Fruit fly (Drosophila melanogaster) whole organism, embryonic: ENCODE results near the gene dlg1.
A peak's percentile ranks its signal among the peaks of the same experiment; 100 is the strongest.

Experiments
- Atf6 ChIP-seq: fragments of 200-800 bp; sonication (Bioruptor generic); IDR thresholded peaks from 2 replicates; pipeline ENCODE4 v1.3.6; 2022; ENCODE audit warnings: missing biosample characterization, missing genetic modification characterization
- CG10462 ChIP-seq: fragments of 200-800 bp; sonication (Bioruptor generic); optimal IDR thresholded peaks from 2 replicates; lab custom pipeline; 2016; ENCODE audit warnings: missing biosample characterization, missing genetic modification characterization
- CG10654 ChIP-seq: fragments of 200-800 bp; sonication (Bioruptor generic); optimal IDR thresholded peaks from 2 replicates; lab custom pipeline; 2016; ENCODE audit warnings: missing biosample characterization, missing genetic modification characterization
- CG11093 ChIP-seq: fragments of 200-800 bp; sonication (Bioruptor generic); IDR thresholded peaks from 3 replicates; pipeline ENCODE4 v1.3.6; 2022; ENCODE audit warnings: missing biosample characterization, missing genetic modification characterization
- CG11456 ChIP-seq: fragments of 200-800 bp; sonication (Bioruptor generic); IDR thresholded peaks from 3 replicates; pipeline ENCODE4 v1.3.6; 2022; ENCODE audit warnings: missing biosample characterization, missing genetic modification characterization
- CG11560 ChIP-seq: fragments of 200-800 bp; sonication (Bioruptor generic); IDR thresholded peaks from 3 replicates; pipeline ENCODE4 v1.3.6; 2022; ENCODE audit warnings: missing biosample characterization, missing genetic modification characterization
- CG12391 ChIP-seq: fragments of 200-800 bp; sonication (Bioruptor generic); optimal IDR thresholded peaks from 3 replicates; lab custom pipeline; 2018; ENCODE audit warnings: missing biosample characterization, mild to moderate bottlenecking, missing genetic modification characterization, moderate library complexity
- CG12942 ChIP-seq: fragments of 200-800 bp; sonication (Bioruptor generic); optimal IDR thresholded peaks from 3 replicates; lab custom pipeline; 2016; ENCODE audit warnings: missing biosample characterization, missing genetic modification characterization
- CG14441 ChIP-seq: fragments of 200-800 bp; sonication (Bioruptor generic); IDR thresholded peaks from 2 replicates; pipeline ENCODE4 v1.3.6; 2022; ENCODE audit warnings: missing biosample characterization, missing genetic modification characterization
- CG1792 ChIP-seq: fragments of 200-800 bp; sonication (Bioruptor generic); optimal IDR thresholded peaks from 2 replicates; lab custom pipeline; 2016; ENCODE audit warnings: missing biosample characterization, missing genetic modification characterization
- CG2712 ChIP-seq: fragments of 200-800 bp; optimal IDR thresholded peaks from 3 replicates; lab custom pipeline; 2019; ENCODE audit warnings: missing biosample characterization, mild to moderate bottlenecking, missing genetic modification characterization, moderate library complexity
- CG3281 ChIP-seq: fragments of 200-800 bp; sonication (Bioruptor generic); optimal IDR thresholded peaks from 3 replicates; lab custom pipeline; 2017; ENCODE audit warnings: missing biosample characterization, mild to moderate bottlenecking, missing genetic modification characterization
- CG3407 ChIP-seq: fragments of 200-800 bp; sonication (Bioruptor generic); optimal IDR thresholded peaks from 2 replicates; lab custom pipeline; 2018; ENCODE audit warnings: missing biosample characterization, mild to moderate bottlenecking, missing genetic modification characterization
- CG8089 ChIP-seq: fragments of 200-800 bp; sonication (Bioruptor generic); optimal IDR thresholded peaks from 3 replicates; lab custom pipeline; 2016; ENCODE audit warnings: missing biosample characterization, missing genetic modification characterization
- CG8388 ChIP-seq: fragments of 200-800 bp; sonication (Bioruptor generic); optimal IDR thresholded peaks from 2 replicates; lab custom pipeline; 2019; ENCODE audit warnings: missing biosample characterization, mild to moderate bottlenecking, missing genetic modification characterization, moderate library complexity
- CG9797 ChIP-seq: fragments of 200-800 bp; sonication (Bioruptor generic); optimal IDR thresholded peaks from 3 replicates; lab custom pipeline; 2018; ENCODE audit warnings: missing biosample characterization, mild to moderate bottlenecking, missing genetic modification characterization
- CTCF ChIP-seq: fragments of 200-800 bp; sonication (Bioruptor generic); optimal IDR thresholded peaks from 2 replicates; lab custom pipeline; 2017; ENCODE audit warnings: missing biosample characterization, mild to moderate bottlenecking, missing genetic modification characterization, moderate library complexity
- Doc3 ChIP-seq: fragments of 200-800 bp; sonication (Bioruptor generic); IDR thresholded peaks from 3 replicates; pipeline ENCODE4 v1.3.6; 2022; ENCODE audit warnings: missing biosample characterization, missing genetic modification characterization; ENCODE audit not compliant: partially characterized antibody
- Dp ChIP-seq: fragments of 200-800 bp; sonication (Bioruptor generic); optimal IDR thresholded peaks from 2 replicates; lab custom pipeline; 2018; ENCODE audit warnings: missing biosample characterization, mild to moderate bottlenecking, missing genetic modification characterization, moderate library complexity
- Gsc ChIP-seq: fragments of 200-800 bp; sonication (Bioruptor generic); IDR thresholded peaks from 2 replicates; pipeline ENCODE4 v1.3.6; 2022; ENCODE audit warnings: missing biosample characterization, missing genetic modification characterization
- HmgD ChIP-seq: fragments of 200-800 bp; sonication (Bioruptor generic); optimal IDR thresholded peaks from 3 replicates; lab custom pipeline; 2016; ENCODE audit warnings: missing biosample characterization, missing genetic modification characterization
- Hr3 ChIP-seq: fragments of 200-800 bp; sonication (Bioruptor generic); optimal IDR thresholded peaks from 3 replicates; lab custom pipeline; 2016; ENCODE audit warnings: missing biosample characterization, missing genetic modification characterization
- Meics ChIP-seq: fragments of 200-800 bp; sonication (Bioruptor generic); optimal IDR thresholded peaks from 2 replicates; lab custom pipeline; 2017; ENCODE audit warnings: missing biosample characterization, mild to moderate bottlenecking, missing genetic modification characterization
- Myb ChIP-seq: fragments of 200-800 bp; sonication (Bioruptor generic); optimal IDR thresholded peaks from 2 replicates; lab custom pipeline; 2016; ENCODE audit warnings: missing biosample characterization, missing genetic modification characterization
- NC2α ChIP-seq: fragments of 200-800 bp; sonication (Bioruptor generic); optimal IDR thresholded peaks from 2 replicates; lab custom pipeline; 2016; ENCODE audit warnings: missing biosample characterization, missing genetic modification characterization
- Nf-YB ChIP-seq: fragments of 200-800 bp; sonication (Bioruptor generic); optimal IDR thresholded peaks from 3 replicates; lab custom pipeline; 2019; ENCODE audit warnings: missing biosample characterization, mild to moderate bottlenecking, missing genetic modification characterization, moderate library complexity
- Poxn ChIP-seq: fragments of 200-800 bp; sonication (Bioruptor generic); IDR thresholded peaks from 2 replicates; pipeline ENCODE4 v1.3.6; 2022; ENCODE audit warnings: missing biosample characterization, missing genetic modification characterization
- Trl ChIP-seq, 3 experiments: fragments of >200 bp in 2 of 3; fragments of 200-800 bp in 1 of 3; sonication (Bioruptor generic) in 1 of 3; optimal IDR thresholded peaks; 2 replicates in 1 of 3; 3 replicates in 2 of 3; lab custom pipeline; 2016 to 2017; ENCODE audit warnings: missing biosample characterization in 1 of 3, missing genetic modification characterization in 1 of 3
- ash1 ChIP-seq: fragments of 200-800 bp; sonication (Bioruptor generic); optimal IDR thresholded peaks from 2 replicates; lab custom pipeline; 2018; ENCODE audit warnings: missing biosample characterization, mild to moderate bottlenecking, missing genetic modification characterization
- az2 ChIP-seq: fragments of 200-800 bp; sonication (Bioruptor generic); optimal IDR thresholded peaks from 3 replicates; lab custom pipeline; 2016; ENCODE audit warnings: missing biosample characterization, missing genetic modification characterization
- btn ChIP-seq: fragments of 200-800 bp; sonication (Bioruptor generic); optimal IDR thresholded peaks from 2 replicates; lab custom pipeline; 2016; ENCODE audit warnings: missing biosample characterization, missing genetic modification characterization
- cas ChIP-seq: fragments of 200-800 bp; sonication (Bioruptor generic); IDR thresholded peaks from 2 replicates; pipeline ENCODE4 v1.3.6; 2022; ENCODE audit warnings: missing biosample characterization, missing genetic modification characterization
- cato ChIP-seq: fragments of 200-800 bp; sonication (Bioruptor generic); optimal IDR thresholded peaks from 2 replicates; lab custom pipeline; 2016; ENCODE audit warnings: missing biosample characterization, missing genetic modification characterization, borderline replicate concordance
- caup ChIP-seq: fragments of 200-800 bp; sonication (Bioruptor generic); optimal IDR thresholded peaks from 3 replicates; lab custom pipeline; 2017; ENCODE audit warnings: missing biosample characterization, mild to moderate bottlenecking, missing genetic modification characterization, moderate library complexity; ENCODE audit not compliant: severe bottlenecking
- chn ChIP-seq: fragments of 200-800 bp; sonication (Bioruptor generic); optimal IDR thresholded peaks from 2 replicates; lab custom pipeline; 2016; ENCODE audit warnings: missing biosample characterization, missing genetic modification characterization
- cwo ChIP-seq: fragments of 200-800 bp; sonication (Bioruptor generic); optimal IDR thresholded peaks from 3 replicates; lab custom pipeline; 2017; ENCODE audit warnings: missing biosample characterization, missing genetic modification characterization, mild to moderate bottlenecking, moderate library complexity, missing genetic modification reagents
- dan ChIP-seq: fragments of 200-800 bp; sonication (Bioruptor generic); IDR thresholded peaks from 2 replicates; pipeline ENCODE4 v1.3.6; 2022; ENCODE audit warnings: missing biosample characterization, missing genetic modification characterization
- dimm ChIP-seq: fragments of 200-800 bp; sonication (Bioruptor generic); IDR thresholded peaks from 2 replicates; pipeline ENCODE4 v1.3.6; 2022; ENCODE audit warnings: missing biosample characterization, missing genetic modification characterization
- dmrt11E ChIP-seq: fragments of 200-800 bp; sonication (Bioruptor generic); optimal IDR thresholded peaks from 3 replicates; lab custom pipeline; 2018; ENCODE audit warnings: missing biosample characterization, mild to moderate bottlenecking, missing genetic modification characterization, moderate library complexity
- emc ChIP-seq: fragments of 200-800 bp; sonication (Bioruptor generic); optimal IDR thresholded peaks from 2 replicates; lab custom pipeline; 2016; ENCODE audit warnings: missing biosample characterization, missing genetic modification characterization
- fu2 ChIP-seq: fragments of 200-800 bp; sonication (Bioruptor generic); optimal IDR thresholded peaks from 2 replicates; lab custom pipeline; 2016; ENCODE audit warnings: missing biosample characterization, missing genetic modification characterization
- grau ChIP-seq: fragments of 200-800 bp; optimal IDR thresholded peaks from 3 replicates; lab custom pipeline; 2019; ENCODE audit warnings: missing biosample characterization, mild to moderate bottlenecking, missing genetic modification characterization, moderate library complexity
- ind ChIP-seq: fragments of 200-800 bp; sonication (Bioruptor generic); optimal IDR thresholded peaks from 3 replicates; lab custom pipeline; 2016; ENCODE audit warnings: missing biosample characterization, missing genetic modification characterization
- klu ChIP-seq: fragments of 200-800 bp; sonication (Bioruptor generic); IDR thresholded peaks from 2 replicates; pipeline ENCODE4 v1.3.6; 2022; ENCODE audit warnings: missing biosample characterization, missing genetic modification characterization
- mam ChIP-seq: fragments of 200-800 bp; sonication (Bioruptor generic); optimal IDR thresholded peaks from 3 replicates; lab custom pipeline; 2016; ENCODE audit warnings: missing biosample characterization, missing genetic modification characterization
- otp ChIP-seq: fragments of 200-800 bp; sonication (Bioruptor generic); IDR thresholded peaks from 3 replicates; pipeline ENCODE4, ENCODE4 v1.3.6; 2022; ENCODE audit warnings: missing biosample characterization, missing genetic modification characterization
- pum ChIP-seq: fragments of 200-800 bp; sonication (Bioruptor generic); optimal IDR thresholded peaks from 2 replicates; lab custom pipeline; 2016; ENCODE audit warnings: missing biosample characterization, missing genetic modification characterization
- seq ChIP-seq: fragments of 200-800 bp; sonication (Bioruptor generic); IDR thresholded peaks from 2 replicates; pipeline ENCODE4 v1.3.6; 2022; ENCODE audit warnings: missing biosample characterization, missing genetic modification characterization
- sim ChIP-seq: fragments of 200-800 bp; sonication (Bioruptor generic); IDR thresholded peaks from 2 replicates; pipeline ENCODE4 v1.3.6; 2022; ENCODE audit warnings: missing biosample characterization, missing genetic modification characterization
- ttk ChIP-seq: fragments of 200-800 bp; sonication (Bioruptor generic); IDR thresholded peaks from 2 replicates; pipeline ENCODE4 v2.1.2; 2022; ENCODE audit warnings: missing biosample characterization, missing genetic modification characterization
- wek ChIP-seq: fragments of 200-800 bp; sonication (Bioruptor generic); optimal IDR thresholded peaks from 3 replicates; lab custom pipeline; 2018; ENCODE audit warnings: missing biosample characterization, mild to moderate bottlenecking, missing genetic modification characterization, moderate library complexity
- z ChIP-seq: fragments of 200-800 bp; sonication (Bioruptor generic); IDR thresholded peaks from 3 replicates; pipeline ENCODE4 v1.3.6; 2022; ENCODE audit warnings: missing biosample characterization, missing genetic modification characterization

The dlg1 gene

DNA sequence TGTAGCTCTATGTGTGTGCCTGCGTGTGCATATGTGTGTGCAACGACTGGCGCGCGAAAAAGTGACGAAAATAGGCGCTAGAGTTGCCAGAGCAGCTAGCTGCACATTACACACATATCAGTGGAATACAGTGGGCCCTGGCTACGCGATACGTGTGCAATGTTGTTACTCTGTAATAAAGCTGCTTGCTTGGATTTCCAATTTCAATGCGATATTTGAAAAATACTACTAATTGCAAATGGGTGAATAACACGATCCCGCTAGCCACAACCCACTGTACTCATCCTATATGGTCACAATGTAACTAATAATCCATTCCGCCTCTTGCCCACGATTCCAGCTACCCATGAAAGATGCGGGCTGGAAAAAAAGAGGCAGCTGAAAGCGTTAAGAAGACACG, 18.1 kb upstream of the dlg1 start (continued):
- TF ChIP-seq pum (GFP tag; lab: Kevin White, UChicago) (peak; percentile 92), dan (GFP tag; lab: Robert Waterston, UW) (peak; percentile 74), caup (peak; percentile 89), CG11456 (GFP tag; lab: Robert Waterston, UW) (peak; percentile 97), CTCF (GFP tag; lab: Kevin White, UChicago) (peak; percentile 62), CG14441 (GFP tag; lab: Robert Waterston, UW) (peak; percentile 96), az2 (peak; percentile 93), dimm (GFP tag; lab: Robert Waterston, UW) (peak; percentile 86), sim (GFP tag; lab: Robert Waterston, UW) (peak; percentile 83), wek (GFP tag; lab: Kevin White, UChicago) (peak; percentile 89), ttk (peak; percentile 94), btn (GFP tag; lab: Kevin White, UChicago) (peak; percentile 89), Atf6 (GFP tag; lab: Robert Waterston, UW) (peak; percentile 92), CG12391 (tag; lab: Kevin White, UChicago) (peak; percentile 89), CG9797 (no peak), cato (GFP tag; lab: Kevin White, UChicago) (peak; percentile 82), z (GFP tag; lab: Robert Waterston, UW) (peak; percentile 65; the same call in 2 of the 3 replicates), Doc3 (GFP tag; lab: Robert Waterston, UW) (no peak), Meics (GFP tag; lab: Kevin White, UChicago) (peak; percentile 93), mam (GFP tag; lab: Kevin White, UChicago) (peak; percentile 96), NC2α (GFP tag; lab: Kevin White, UChicago) (peak; percentile 84), CG8089 (peak; percentile 88), Trl (optimal IDR thresholded peaks at IDR 0.05; lab: Kevin White, UChicago) (no peak), Trl (GFP tag; optimal IDR thresholded peaks at IDR 0.05; lab: Kevin White, UChicago) (peak; percentile 93), fu2 (GFP tag; lab: Kevin White, UChicago) (peak; percentile 74), chn (GFP tag; lab: Kevin White, UChicago) (peak; percentile 91), cwo (peak; percentile 87), Poxn (GFP tag; lab: Robert Waterston, UW) (peak; percentile 78), seq (GFP tag; lab: Robert Waterston, UW) (peak; percentile 96), HmgD (GFP tag; lab: Kevin White, UChicago) (peak; percentile 85), CG3281 (GFP tag; lab: Kevin White, UChicago) (peak; percentile 89), klu (GFP tag; lab: Robert Waterston, UW) (peak; percentile 82), CG11560 (peak; percentile 82; the same call in 2 of the 3 replicates), emc (peak; percentile 80), cas (GFP tag; lab: Robert Waterston, UW) (peak; percentile 83), CG3407 (GFP tag; lab: Kevin White, UChicago) (peak; percentile 86), CG1792 (GFP tag; lab: Kevin White, UChicago) (peak; percentile 87), otp (GFP tag; lab: Robert Waterston, UW) (peak; percentile 95), Myb (GFP tag; lab: Kevin White, UChicago) (peak; percentile 82), dmrt11E (tag; lab: Kevin White, UChicago) (peak; percentile 87), Gsc (GFP tag; lab: Robert Waterston, UW) (peak; percentile 84), CG12942 (peak; percentile 83), ash1 (GFP tag; lab: Kevin White, UChicago) (peak; percentile 83), Nf-YB (GFP tag; lab: Kevin White, UChicago) (peak; percentile 67), Hr3 (GFP tag; lab: Kevin White, UChicago) (peak; percentile 89), CG8388 (GFP tag; lab: Kevin White, UChicago) (peak; percentile 87), CG10654 (GFP tag; lab: Kevin White, UChicago) (peak; percentile 93), Dp (peak; percentile 17), CG2712 (tag; lab: Kevin White, UChicago) (peak; percentile 91), CG11093 (GFP tag; lab: Robert Waterston, UW) (peak; percentile 94), CG10462 (peak; percentile 88), ind (GFP tag; lab: Kevin White, UChicago) (peak; percentile 97), grau (peak; percentile 99)
